Fruit fly (Drosophila melanogaster): Measurements from ENCODE around the gene APP-BP1.

dm6 chr3L:11107432-11107831, 9.2 kb downstream of the APP-BP1 start, which contains the start of gene CG32073:
- TF ChIP-seq pan (optimal IDR thresholded peaks at IDR 0.05) (no peak), usp (GFP tag; optimal IDR thresholded peaks at IDR 0.05) (no peak)
